Fruit fly (Drosophila melanogaster) whole organism, embryonic: ENCODE measurements around the gene CG12546.
A peak's percentile ranks its signal among the peaks of the same experiment; 100 is the strongest.

Experiments used
- Atf-2 ChIP-seq: fragments of 200-800 bp; sonication (Bioruptor generic); optimal IDR thresholded peaks from 2 replicates; lab custom pipeline; 2016; ENCODE audit warnings: missing biosample characterization, missing genetic modification characterization
- CG10959 ChIP-seq: fragments of 200-800 bp; sonication (Bioruptor generic); IDR thresholded peaks from 2 replicates; pipeline ENCODE4 v1.3.6; 2022; ENCODE audit warnings: missing biosample characterization, missing genetic modification characterization
- CG11085 ChIP-seq: fragments of 200-800 bp; sonication (Bioruptor generic); IDR thresholded peaks from 2 replicates; pipeline ENCODE4 v1.3.6; 2022; ENCODE audit warnings: missing biosample characterization, missing genetic modification characterization
- CG11398 ChIP-seq: fragments of 200-800 bp; sonication (Bioruptor generic); optimal IDR thresholded peaks from 2 replicates; lab custom pipeline; 2016; ENCODE audit warnings: missing biosample characterization, missing genetic modification characterization
- CG12104 ChIP-seq: fragments of 200-800 bp; sonication (Bioruptor generic); optimal IDR thresholded peaks from 3 replicates; lab custom pipeline; 2016; ENCODE audit warnings: missing biosample characterization, missing genetic modification characterization
- CG13624 ChIP-seq: fragments of 200-800 bp; sonication (Bioruptor generic); optimal IDR thresholded peaks from 2 replicates; lab custom pipeline; 2016; ENCODE audit warnings: missing biosample characterization, missing genetic modification characterization
- CG14860 ChIP-seq: fragments of 200-800 bp; sonication (Bioruptor generic); IDR thresholded peaks from 3 replicates; pipeline ENCODE4 v1.3.6; 2022; ENCODE audit warnings: missing biosample characterization, missing genetic modification characterization; ENCODE audit not compliant: partially characterized antibody
- CG15479 ChIP-seq: fragments of 200-800 bp; sonication (Bioruptor generic); optimal IDR thresholded peaks from 3 replicates; lab custom pipeline; 2019; ENCODE audit warnings: missing biosample characterization, mild to moderate bottlenecking, missing genetic modification characterization, moderate library complexity
- CG17385 ChIP-seq: fragments of 200-800 bp; sonication (Bioruptor generic); optimal IDR thresholded peaks from 3 replicates; lab custom pipeline; 2018; ENCODE audit warnings: missing biosample characterization, mild to moderate bottlenecking, missing genetic modification characterization
- CG18619 ChIP-seq: fragments of 200-800 bp; sonication (Bioruptor generic); optimal IDR thresholded peaks from 3 replicates; lab custom pipeline; 2017; ENCODE audit warnings: missing biosample characterization, mild to moderate bottlenecking, missing genetic modification characterization
- CG4360 ChIP-seq: fragments of 200-800 bp; sonication (Bioruptor generic); IDR thresholded peaks from 2 replicates; pipeline ENCODE4 v1.3.6; 2022; ENCODE audit warnings: missing biosample characterization, missing genetic modification characterization
- CG6854 ChIP-seq: fragments of 200-800 bp; sonication (Bioruptor generic); optimal IDR thresholded peaks from 3 replicates; lab custom pipeline; 2017; ENCODE audit warnings: missing biosample characterization, mild to moderate bottlenecking, missing genetic modification characterization
- CG8388 ChIP-seq: fragments of 200-800 bp; sonication (Bioruptor generic); optimal IDR thresholded peaks from 2 replicates; lab custom pipeline; 2019; ENCODE audit warnings: missing biosample characterization, mild to moderate bottlenecking, missing genetic modification characterization, moderate library complexity
- CG9437 ChIP-seq: fragments of 200-800 bp; sonication (Bioruptor generic); optimal IDR thresholded peaks from 2 replicates; lab custom pipeline; 2018; ENCODE audit warnings: missing biosample characterization, mild to moderate bottlenecking, missing genetic modification characterization
- CG9817 ChIP-seq: fragments of 200-800 bp; sonication (Bioruptor generic); optimal IDR thresholded peaks from 2 replicates; lab custom pipeline; 2018; ENCODE audit warnings: missing biosample characterization, mild to moderate bottlenecking, missing genetic modification characterization, moderate library complexity
- CoRest ChIP-seq: fragments of 200-800 bp; sonication (Bioruptor generic); optimal IDR thresholded peaks from 3 replicates; lab custom pipeline; 2018; ENCODE audit warnings: missing biosample characterization, mild to moderate bottlenecking, missing genetic modification characterization, moderate library complexity
- Dad ChIP-seq: fragments of 200-800 bp; sonication (Bioruptor generic); optimal IDR thresholded peaks from 3 replicates; lab custom pipeline; 2016; ENCODE audit warnings: missing biosample characterization, missing genetic modification characterization
- Dfd ChIP-seq, 2 experiments: fragments of >200 bp; optimal IDR thresholded peaks; 2 replicates each; lab custom pipeline; 2017; ENCODE audit warnings: missing biosample characterization in 2 of 2, missing genetic modification characterization in 2 of 2
- E2f2 ChIP-seq: fragments of 200-800 bp; sonication (Bioruptor generic); IDR thresholded peaks from 2 replicates; pipeline ENCODE4 v1.3.6; 2022; ENCODE audit warnings: missing biosample characterization, missing genetic modification characterization
- Fer2 ChIP-seq: fragments of 200-800 bp; sonication (Bioruptor generic); optimal IDR thresholded peaks from 2 replicates; lab custom pipeline; 2018; ENCODE audit warnings: missing biosample characterization, mild to moderate bottlenecking, missing genetic modification characterization, moderate library complexity
- Med ChIP-seq: fragments of 200-800 bp; sonication (Bioruptor generic); peaks from one replicate; lab custom pipeline; 2016; ENCODE audit warnings: missing biosample characterization, missing genetic modification characterization, mild to moderate bottlenecking, inconsistent platforms, moderate library complexity
- NFAT ChIP-seq: fragments of 200-800 bp; sonication (Bioruptor generic); IDR thresholded peaks from 2 replicates; pipeline ENCODE4 v1.3.6; 2022; ENCODE audit warnings: missing biosample characterization, missing genetic modification characterization
- Oli ChIP-seq: fragments of 200-800 bp; sonication (Bioruptor generic); optimal IDR thresholded peaks from 2 replicates; lab custom pipeline; 2018; ENCODE audit warnings: missing biosample characterization, mild to moderate bottlenecking, missing genetic modification characterization, moderate library complexity
- Opbp ChIP-seq: fragments of 200-800 bp; sonication (Bioruptor generic); IDR thresholded peaks from 3 replicates; pipeline ENCODE4 v1.3.6; 2022; ENCODE audit warnings: missing biosample characterization, missing genetic modification characterization; ENCODE audit not compliant: partially characterized antibody
- Tbp ChIP-seq: fragments of >200 bp; optimal IDR thresholded peaks from 2 replicates; lab custom pipeline; 2018; ENCODE audit warnings: missing biosample characterization, missing genetic modification characterization
- Trl ChIP-seq, 3 experiments: fragments of >200 bp in 2 of 3; fragments of 200-800 bp in 1 of 3; sonication (Bioruptor generic) in 1 of 3; optimal IDR thresholded peaks; 2 replicates in 1 of 3; 3 replicates in 2 of 3; lab custom pipeline; 2016 to 2017; ENCODE audit warnings: missing biosample characterization in 1 of 3, missing genetic modification characterization in 1 of 3
- aop ChIP-seq: fragments of 200-800 bp; sonication (Bioruptor generic); IDR thresholded peaks from 2 replicates; pipeline ENCODE4 v1.3.6; 2022; ENCODE audit warnings: missing biosample characterization, missing genetic modification characterization
- bbx ChIP-seq: fragments of 200-800 bp; sonication (Bioruptor generic); IDR thresholded peaks from 2 replicates; pipeline ENCODE4 v1.3.6; 2022; ENCODE audit warnings: missing biosample characterization, missing genetic modification characterization; ENCODE audit not compliant: partially characterized antibody
- bigmax ChIP-seq: fragments of 200-800 bp; sonication (Bioruptor generic); optimal IDR thresholded peaks from 2 replicates; lab custom pipeline; 2018; ENCODE audit warnings: missing biosample characterization, mild to moderate bottlenecking, missing genetic modification characterization
- cg ChIP-seq: fragments of 200-800 bp; sonication (Bioruptor generic); optimal IDR thresholded peaks from 3 replicates; lab custom pipeline; 2019; ENCODE audit warnings: missing biosample characterization, mild to moderate bottlenecking, missing genetic modification characterization, moderate library complexity
- crol ChIP-seq: fragments of 200-800 bp; sonication (Bioruptor generic); IDR thresholded peaks from 2 replicates; pipeline ENCODE4 v1.3.6; 2022; ENCODE audit warnings: missing biosample characterization, missing genetic modification characterization
- eve ChIP-seq, 2 experiments: fragments of >200 bp; optimal IDR thresholded peaks; 2 replicates each; lab custom pipeline; 2017; ENCODE audit warnings: missing biosample characterization in 2 of 2, missing genetic modification characterization in 2 of 2
- gem ChIP-seq: fragments of 200-800 bp; sonication (Bioruptor generic); optimal IDR thresholded peaks from 2 replicates; lab custom pipeline; 2019; ENCODE audit warnings: missing biosample characterization, mild to moderate bottlenecking, missing genetic modification characterization, moderate library complexity
- h ChIP-seq: fragments of >200 bp; optimal IDR thresholded peaks from 2 replicates; lab custom pipeline; 2017
- hb ChIP-seq: fragments of 200-800 bp; sonication (Bioruptor generic); IDR thresholded peaks from 3 replicates; pipeline ENCODE4 v1.3.6; 2022; ENCODE audit warnings: missing biosample characterization, missing genetic modification characterization; ENCODE audit not compliant: partially characterized antibody
- insv ChIP-seq, 2 experiments: fragments of 200-800 bp; sonication (Bioruptor generic); optimal IDR thresholded peaks; 3 replicates each; lab custom pipeline; 2016 to 2018; ENCODE audit warnings: missing biosample characterization in 2 of 2, missing genetic modification characterization in 2 of 2
- ken ChIP-seq: fragments of 200-800 bp; sonication (Bioruptor generic); IDR thresholded peaks from 3 replicates; pipeline ENCODE4 v1.3.6; 2022; ENCODE audit warnings: missing biosample characterization, missing genetic modification characterization
- klu ChIP-seq: fragments of 200-800 bp; sonication (Bioruptor generic); IDR thresholded peaks from 2 replicates; pipeline ENCODE4 v1.3.6; 2022; ENCODE audit warnings: missing biosample characterization, missing genetic modification characterization
- lola ChIP-seq, 3 experiments: fragments of >200 bp in 2 of 3; fragments of 200-800 bp in 1 of 3; sonication (Bioruptor generic) in 1 of 3; optimal IDR thresholded peaks; 2 replicates each; lab custom pipeline; 2017 to 2019; ENCODE audit warnings: missing biosample characterization in 3 of 3, missing genetic modification characterization in 3 of 3, mild to moderate bottlenecking in 1 of 3, moderate library complexity in 1 of 3
- peb ChIP-seq: fragments of 200-800 bp; sonication (Bioruptor generic); IDR thresholded peaks from 2 replicates; pipeline ENCODE4 v1.3.6; 2022; ENCODE audit warnings: missing biosample characterization, missing genetic modification characterization
- pzg ChIP-seq: fragments of 200-800 bp; sonication (Bioruptor generic); optimal IDR thresholded peaks from 3 replicates; lab custom pipeline; 2018; ENCODE audit warnings: missing biosample characterization, mild to moderate bottlenecking, missing genetic modification characterization, moderate library complexity
- row ChIP-seq: fragments of 200-800 bp; sonication (Bioruptor generic); IDR thresholded peaks from 3 replicates; pipeline ENCODE4 v1.3.6; 2022; ENCODE audit warnings: missing biosample characterization, missing genetic modification characterization
- sens ChIP-seq: fragments of 200-800 bp; sonication (Bioruptor generic); peaks from one replicate; lab custom pipeline; 2016; ENCODE audit warnings: missing biosample characterization, missing genetic modification characterization
- tio ChIP-seq: fragments of 200-800 bp; sonication (Bioruptor generic); optimal IDR thresholded peaks from 2 replicates; lab custom pipeline; 2017; ENCODE audit warnings: missing biosample characterization, missing genetic modification characterization, inconsistent platforms

The CG12546 gene

DNA sequence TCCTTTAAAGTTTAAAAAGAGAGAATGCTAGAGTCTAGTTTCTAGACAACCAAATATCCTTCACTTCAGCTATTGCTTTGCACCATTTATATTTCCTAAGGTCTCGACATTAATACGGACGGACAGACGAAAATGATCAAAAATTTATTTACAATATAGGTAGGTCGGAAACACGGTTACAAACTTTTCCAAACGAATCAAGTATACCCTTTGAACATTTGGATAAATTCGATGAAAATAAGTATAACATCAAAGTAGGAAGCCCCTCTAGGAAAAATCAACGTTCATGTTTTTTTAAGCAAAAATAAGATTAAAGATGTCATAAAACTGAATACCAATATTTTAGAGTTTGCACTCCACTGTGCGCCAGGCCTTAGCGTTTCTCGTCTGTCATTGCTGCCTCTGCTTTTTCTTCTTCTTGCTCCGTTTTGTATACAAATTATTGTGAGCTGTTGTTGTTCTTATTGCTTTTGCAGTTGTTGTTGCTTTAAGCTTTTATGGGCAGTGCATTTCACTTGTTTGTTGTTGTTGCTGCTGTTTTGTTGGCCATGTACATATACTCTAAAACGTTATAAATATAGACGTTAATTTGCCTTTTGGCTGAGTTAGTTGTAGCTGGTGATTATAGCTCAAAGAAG lies 49.5 kb upstream of the CG12546 start (continued):
- TF ChIP-seq CG8388 (GFP tag; lab: Kevin White, UChicago) (peak; percentile 11), row (GFP tag; lab: Robert Waterston, UW) (peak; percentile 58), CG9437 (GFP tag; lab: Kevin White, UChicago) (peak; percentile 35), Trl (optimal IDR thresholded peaks at IDR 0.05; lab: Kevin White, UChicago) (no peak), Trl (GFP tag; optimal IDR thresholded peaks at IDR 0.05; lab: Kevin White, UChicago) (no peak), Fer2 (tag; lab: Kevin White, UChicago) (no peak), CG10959 (no peak), CG17385 (GFP tag; lab: Kevin White, UChicago) (peak; percentile 83), eve (GFP tag; optimal IDR thresholded peaks at IDR 0.05; lab: Kevin White, UChicago) (no peak), CoRest (tag; lab: Kevin White, UChicago) (peak; percentile 18), lola (GFP tag; optimal IDR thresholded peaks at IDR 0.05; lab: Kevin White, UChicago) (peak in 1 of 3 experiments; percentile 37), Atf-2 (GFP tag; lab: Kevin White, UChicago) (no peak), Oli (tag; lab: Kevin White, UChicago) (peak; percentile 36), sens (GFP tag; lab: Kevin White, UChicago) (peak; percentile 84), E2f2 (GFP tag; lab: Robert Waterston, UW) (no peak), hb (no peak)

- TF ChIP-seq insv (GFP tag; optimal IDR thresholded peaks at IDR 0.05; lab: Kevin White, UChicago), result peak in 1 of 2 experiments; percentile 57
- 0 out of 3 replicates have a peak, but pooled peaks have one; percentile 31 for TF ChIP-seq ken (GFP tag; lab: Robert Waterston, UW)
- TF ChIP-seq crol (GFP tag; lab: Robert Waterston, UW), result peak; percentile 44; the same call in 1 of the 2 replicates
- TF ChIP-seq CG13624 (GFP tag; lab: Kevin White, UChicago), result no peak
- 0 out of 3 replicates have a peak, but pooled peaks have one; percentile 29 for TF ChIP-seq Opbp (GFP tag; lab: Robert Waterston, UW)
- TF ChIP-seq NFAT (GFP tag; lab: Robert Waterston, UW), result 0 out of 2 replicates have a peak, but pooled peaks have one; percentile 8
- 0 out of 2 replicates have a peak, but pooled peaks have one; percentile 6 for TF ChIP-seq bbx (GFP tag; lab: Robert Waterston, UW)
- TF ChIP-seq CG14860 (GFP tag; lab: Robert Waterston, UW), result 0 out of 3 replicates have a peak, but pooled peaks have one; percentile 17
- peak; percentile 7 for TF ChIP-seq Med (GFP tag; lab: Kevin White, UChicago)
- TF ChIP-seq cg (GFP tag; lab: Kevin White, UChicago), result peak; percentile 85
- no peak for TF ChIP-seq pzg (GFP tag; lab: Kevin White, UChicago)
- TF ChIP-seq Tbp (GFP tag; lab: Kevin White, UChicago), result no peak
- TF ChIP-seq, all 482 proteins: peak for 9
These were observed 48.5 kb upstream of the CG12546 start for dm6 chr3L:22742121-22742531.

- TF ChIP-seq CG4360 (GFP tag; lab: Robert Waterston, UW), result no peak
- TF ChIP-seq CG11085 (GFP tag; lab: Robert Waterston, UW), result no peak; the same call in none of the 2 replicates
- peak; percentile 71 for TF ChIP-seq CG11398
- peak; percentile 86 for TF ChIP-seq CG9817 (tag; lab: Kevin White, UChicago)
- TF ChIP-seq Tbp (GFP tag; lab: Kevin White, UChicago), result no peak
- TF ChIP-seq Dad (GFP tag; lab: Kevin White, UChicago), result peak; percentile 80
- TF ChIP-seq bigmax, result no peak
- TF ChIP-seq Dfd (GFP tag; optimal IDR thresholded peaks at IDR 0.05; lab: Kevin White, UChicago), result no peak
- TF ChIP-seq CG15479 (GFP tag; lab: Kevin White, UChicago), result peak; percentile 64
- TF ChIP-seq CG6854 (GFP tag; lab: Kevin White, UChicago), result peak; percentile 24
- TF ChIP-seq CG12104, result peak; percentile 87
- peak; percentile 90 for TF ChIP-seq tio
- peak; percentile 64; the same call in 1 of the 2 replicates for TF ChIP-seq klu (GFP tag; lab: Robert Waterston, UW)
- peak; percentile 89 for TF ChIP-seq CG18619 (GFP tag; lab: Kevin White, UChicago)
- peak; percentile 85 for TF ChIP-seq gem
- peak; percentile 57; the same call in 1 of the 2 replicates for TF ChIP-seq peb (GFP tag; lab: Robert Waterston, UW)
- TF ChIP-seq Atf-2 (GFP tag; lab: Kevin White, UChicago), result peak; percentile 37
- no peak for TF ChIP-seq h
- TF ChIP-seq aop, result no peak
These were observed 47.9 kb upstream of the CG12546 start, which contains the start of gene CG7369 for dm6 chr3L:22741389-22742120. TSS of gene CG7369 (plus strand) at chr3L:22741793.
